Worm (Caenorhabditis elegans): ENCODE measurements around the gene strd-1.

- TF ChIP-seq lin-39 (tag; optimal IDR thresholded peaks at IDR 0.05) (no peak), fkh-10 (GFP tag; optimal IDR thresholded peaks at IDR 0.05) (no peak), ztf-7 (tag; optimal IDR thresholded peaks at IDR 0.05) (no peak), php-3 (GFP tag; IDR thresholded peaks at IDR 0.05) (no peak), mxl-2 (GFP tag; conservative IDR thresholded peaks at IDR 0.05) (no peak), nhr-28 (tag; optimal IDR thresholded peaks at IDR 0.05) (no peak), mdl-1 (tag; optimal IDR thresholded peaks at IDR 0.05) (no peak), fos-1 (tag; optimal IDR thresholded peaks at IDR 0.05) (no peak), snpc-4 (tag; optimal IDR thresholded peaks at IDR 0.05) (no peak), ceh-28 (tag; optimal IDR thresholded peaks at IDR 0.05) (no peak), dmd-8 (GFP tag; IDR thresholded peaks at IDR 0.05) (no peak)
Measured at ce11 chrIII:10909166-10909565, 38.1 kb upstream of the strd-1 start.

Measured in whole organism, L4 larva.